Fruit fly (Drosophila melanogaster) whole organism, embryonic: Measurements from ENCODE around the gene CG43168.

Experiments
- CG10979 ChIP-seq: fragments of 200-800 bp; sonication (Bioruptor generic); optimal IDR thresholded peaks from 2 replicates; lab custom pipeline; 2018; ENCODE audit warnings: missing biosample characterization, mild to moderate bottlenecking, missing genetic modification characterization, moderate library complexity
- CG11093 ChIP-seq: fragments of 200-800 bp; sonication (Bioruptor generic); IDR thresholded peaks from 3 replicates; pipeline ENCODE4 v1.3.6; 2022; ENCODE audit warnings: missing biosample characterization, missing genetic modification characterization
- CG11398 ChIP-seq: fragments of 200-800 bp; sonication (Bioruptor generic); optimal IDR thresholded peaks from 2 replicates; lab custom pipeline; 2016; ENCODE audit warnings: missing biosample characterization, missing genetic modification characterization
- CG11560 ChIP-seq: fragments of 200-800 bp; sonication (Bioruptor generic); IDR thresholded peaks from 3 replicates; pipeline ENCODE4 v1.3.6; 2022; ENCODE audit warnings: missing biosample characterization, missing genetic modification characterization
- CG11723 ChIP-seq: fragments of 200-800 bp; sonication (Bioruptor generic); optimal IDR thresholded peaks from 2 replicates; lab custom pipeline; 2017; ENCODE audit warnings: missing biosample characterization, mild to moderate bottlenecking, missing genetic modification characterization
- CG12104 ChIP-seq: fragments of 200-800 bp; sonication (Bioruptor generic); optimal IDR thresholded peaks from 3 replicates; lab custom pipeline; 2016; ENCODE audit warnings: missing biosample characterization, missing genetic modification characterization
- CG13296 ChIP-seq: fragments of 200-800 bp; sonication (Bioruptor generic); optimal IDR thresholded peaks from 3 replicates; lab custom pipeline; 2018; ENCODE audit warnings: missing biosample characterization, mild to moderate bottlenecking, missing genetic modification characterization
- CG13894 ChIP-seq: fragments of 200-800 bp; sonication (Bioruptor generic); optimal IDR thresholded peaks from 3 replicates; lab custom pipeline; 2018; ENCODE audit warnings: missing biosample characterization, mild to moderate bottlenecking, missing genetic modification characterization, moderate library complexity
- CG15073 ChIP-seq: fragments of 200-800 bp; sonication (Bioruptor generic); optimal IDR thresholded peaks from 2 replicates; lab custom pipeline; 2016; ENCODE audit warnings: missing biosample characterization, missing genetic modification characterization
- CG18011 ChIP-seq: fragments of 200-800 bp; sonication (Bioruptor generic); optimal IDR thresholded peaks from 2 replicates; lab custom pipeline; 2017; ENCODE audit warnings: missing biosample characterization, missing genetic modification characterization, mild to moderate bottlenecking, moderate library complexity, missing genotype
- CG42726 ChIP-seq: fragments of 200-800 bp; sonication (Bioruptor generic); IDR thresholded peaks from 2 replicates; pipeline ENCODE4 v1.3.6; 2022; ENCODE audit warnings: missing biosample characterization, missing genetic modification characterization; ENCODE audit not compliant: partially characterized antibody
- CG4282 ChIP-seq: fragments of 200-800 bp; sonication (Bioruptor generic); optimal IDR thresholded peaks from 2 replicates; lab custom pipeline; 2016; ENCODE audit warnings: missing biosample characterization, missing genetic modification characterization
- CG6254 ChIP-seq: fragments of 200-800 bp; sonication (Bioruptor generic); optimal IDR thresholded peaks from 3 replicates; lab custom pipeline; 2017; ENCODE audit warnings: mild to moderate bottlenecking, missing biosample characterization, missing genetic modification reagents, missing genetic modification characterization
- CG6654 ChIP-seq: fragments of 200-800 bp; sonication (Bioruptor generic); optimal IDR thresholded peaks from 2 replicates; lab custom pipeline; 2017; ENCODE audit warnings: missing biosample characterization, mild to moderate bottlenecking, missing genetic modification characterization
- CG6813 ChIP-seq: fragments of 200-800 bp; sonication (Bioruptor generic); optimal IDR thresholded peaks from 2 replicates; lab custom pipeline; 2017; ENCODE audit warnings: missing biosample characterization, missing genetic modification characterization, mild to moderate bottlenecking, moderate library complexity, missing genetic modification reagents
- CG7372 ChIP-seq: fragments of 200-800 bp; sonication (Bioruptor generic); IDR thresholded peaks from 2 replicates; pipeline ENCODE4 v1.3.6; 2022; ENCODE audit warnings: missing biosample characterization, missing genetic modification characterization
- CG7839 ChIP-seq: fragments of 200-800 bp; sonication (Bioruptor generic); optimal IDR thresholded peaks from 3 replicates; lab custom pipeline; 2018; ENCODE audit warnings: missing biosample characterization, mild to moderate bottlenecking, missing genetic modification characterization, moderate library complexity
- CG8359 ChIP-seq: fragments of 200-800 bp; sonication (Bioruptor generic); optimal IDR thresholded peaks from 2 replicates; lab custom pipeline; 2017; ENCODE audit warnings: missing biosample characterization, mild to moderate bottlenecking, missing genetic modification characterization, borderline replicate concordance
- CG8478 ChIP-seq: fragments of >200 bp; optimal IDR thresholded peaks from 2 replicates; lab custom pipeline; 2018
- CG9609 ChIP-seq: fragments of 200-800 bp; sonication (Bioruptor generic); optimal IDR thresholded peaks from 3 replicates; lab custom pipeline; 2016; ENCODE audit warnings: missing biosample characterization, missing genetic modification characterization
- Camta ChIP-seq: fragments of 200-800 bp; sonication (Bioruptor generic); optimal IDR thresholded peaks from 2 replicates; lab custom pipeline; 2016; ENCODE audit warnings: missing biosample characterization, missing genetic modification characterization
- Dip3 ChIP-seq: fragments of 200-800 bp; sonication (Bioruptor generic); optimal IDR thresholded peaks from 3 replicates; lab custom pipeline; 2016; ENCODE audit warnings: missing biosample characterization, missing genetic modification characterization
- Dll ChIP-seq: fragments of 200-800 bp; sonication (Bioruptor generic); IDR thresholded peaks from 4 replicates; pipeline ENCODE4 v1.3.6; 2022; ENCODE audit warnings: missing biosample characterization, missing genetic modification characterization; ENCODE audit not compliant: partially characterized antibody
- Hey ChIP-seq: fragments of 200-800 bp; sonication (Bioruptor generic); optimal IDR thresholded peaks from 3 replicates; lab custom pipeline; 2018; ENCODE audit warnings: missing biosample characterization, mild to moderate bottlenecking, missing genetic modification characterization
- Mes4 ChIP-seq: fragments of 200-800 bp; sonication (Bioruptor generic); optimal IDR thresholded peaks from 2 replicates; lab custom pipeline; 2016; ENCODE audit warnings: missing biosample characterization, missing genetic modification characterization
- Nf-YC ChIP-seq: fragments of 200-800 bp; optimal IDR thresholded peaks from 3 replicates; lab custom pipeline; 2019; ENCODE audit warnings: missing biosample characterization, mild to moderate bottlenecking, missing genetic modification characterization, moderate library complexity
- Opbp ChIP-seq: fragments of 200-800 bp; sonication (Bioruptor generic); IDR thresholded peaks from 3 replicates; pipeline ENCODE4 v1.3.6; 2022; ENCODE audit warnings: missing biosample characterization, missing genetic modification characterization; ENCODE audit not compliant: partially characterized antibody
- Six4 ChIP-seq: fragments of 200-800 bp; sonication (Bioruptor generic); optimal IDR thresholded peaks from 2 replicates; lab custom pipeline; 2016; ENCODE audit warnings: missing biosample characterization, missing genetic modification characterization
- Sox100B ChIP-seq: fragments of 200-800 bp; sonication (Bioruptor generic); optimal IDR thresholded peaks from 3 replicates; lab custom pipeline; 2018; ENCODE audit warnings: missing biosample characterization, mild to moderate bottlenecking, missing genetic modification characterization
- Usf ChIP-seq: fragments of 200-800 bp; sonication (Bioruptor generic); optimal IDR thresholded peaks from 2 replicates; lab custom pipeline; 2017; ENCODE audit warnings: missing genotype, missing biosample characterization, missing genetic modification characterization
- Vsx1 ChIP-seq: fragments of 200-800 bp; sonication (Bioruptor generic); optimal IDR thresholded peaks from 2 replicates; lab custom pipeline; 2017; ENCODE audit warnings: missing biosample characterization, mild to moderate bottlenecking, missing genetic modification characterization, missing genetic modification reagents
- cad ChIP-seq: fragments of >200 bp; optimal IDR thresholded peaks from 2 replicates; lab custom pipeline; 2017; ENCODE audit warnings: missing biosample characterization, missing genetic modification characterization
- corto ChIP-seq: fragments of 200-800 bp; sonication (Bioruptor generic); optimal IDR thresholded peaks from 2 replicates; lab custom pipeline; 2016; ENCODE audit warnings: missing biosample characterization, mild to moderate bottlenecking, missing genetic modification characterization, moderate library complexity
- croc ChIP-seq: fragments of 200-800 bp; sonication (Bioruptor generic); conservative IDR thresholded peaks from 3 replicates; pipeline ENCODE4 v1.3.6; 2022; ENCODE audit warnings: missing biosample characterization, missing genetic modification characterization
- da ChIP-seq: fragments of 200-800 bp; sonication (Bioruptor generic); optimal IDR thresholded peaks from 2 replicates; lab custom pipeline; 2016; ENCODE audit warnings: missing biosample characterization, missing genetic modification characterization
- dm ChIP-seq: fragments of 200-800 bp; sonication (Bioruptor generic); optimal IDR thresholded peaks from 3 replicates; lab custom pipeline; 2016; ENCODE audit warnings: missing biosample characterization, missing genetic modification characterization
- dmrt99B ChIP-seq: fragments of 200-800 bp; sonication (Bioruptor generic); optimal IDR thresholded peaks from 2 replicates; lab custom pipeline; 2018; ENCODE audit warnings: missing biosample characterization, mild to moderate bottlenecking, missing genetic modification characterization, moderate library complexity
- emc ChIP-seq: fragments of 200-800 bp; sonication (Bioruptor generic); optimal IDR thresholded peaks from 2 replicates; lab custom pipeline; 2016; ENCODE audit warnings: missing biosample characterization, missing genetic modification characterization
- exex ChIP-seq: fragments of 200-800 bp; sonication (Bioruptor generic); optimal IDR thresholded peaks from 4 replicates; lab custom pipeline; 2018; ENCODE audit warnings: missing biosample characterization, mild to moderate bottlenecking, missing genetic modification characterization, moderate library complexity
- gro ChIP-seq: fragments of 200-800 bp; sonication (Bioruptor generic); optimal IDR thresholded peaks from 2 replicates; lab custom pipeline; 2016; ENCODE audit warnings: missing biosample characterization, missing genetic modification characterization
- ham ChIP-seq: fragments of 200-800 bp; sonication (Bioruptor generic); IDR thresholded peaks from 2 replicates; pipeline ENCODE4 v1.3.6; 2022; ENCODE audit warnings: missing biosample characterization, missing genetic modification characterization
- lilli ChIP-seq: fragments of 200-800 bp; sonication (Bioruptor generic); optimal IDR thresholded peaks from 3 replicates; lab custom pipeline; 2016; ENCODE audit warnings: missing biosample characterization, missing genetic modification characterization
- lmd ChIP-seq: fragments of 200-800 bp; sonication (Bioruptor generic); IDR thresholded peaks from 2 replicates; pipeline ENCODE4 v1.3.6; 2022; ENCODE audit warnings: missing biosample characterization, missing genetic modification characterization
- nerfin-1 ChIP-seq: fragments of 200-800 bp; sonication (Bioruptor generic); optimal IDR thresholded peaks from 3 replicates; lab custom pipeline; 2019; ENCODE audit warnings: missing biosample characterization, mild to moderate bottlenecking, missing genetic modification characterization, moderate library complexity
- nerfin-2 ChIP-seq: fragments of 200-800 bp; sonication (Bioruptor generic); IDR thresholded peaks from 2 replicates; pipeline ENCODE4 v1.3.6; 2022; ENCODE audit warnings: missing biosample characterization, missing genetic modification characterization; ENCODE audit not compliant: partially characterized antibody
- pnt ChIP-seq: fragments of 200-800 bp; sonication (Bioruptor generic); optimal IDR thresholded peaks from 3 replicates; lab custom pipeline; 2016; ENCODE audit warnings: missing biosample characterization, missing genetic modification characterization
- schlank ChIP-seq: fragments of 200-800 bp; sonication (Bioruptor generic); optimal IDR thresholded peaks from 2 replicates; lab custom pipeline; 2018; ENCODE audit warnings: missing biosample characterization, mild to moderate bottlenecking, missing genetic modification characterization
- shn ChIP-seq: fragments of 200-800 bp; sonication (Bioruptor generic); optimal IDR thresholded peaks from 3 replicates; lab custom pipeline; 2016; ENCODE audit warnings: missing biosample characterization, missing genetic modification characterization
- slp2 ChIP-seq: fragments of 200-800 bp; sonication (Bioruptor generic); optimal IDR thresholded peaks from 2 replicates; lab custom pipeline; 2016; ENCODE audit warnings: missing biosample characterization, missing genetic modification characterization

Gene CG43168

dm6 chr3L:6262644-6263404, 12.8 kb upstream of the CG43168 start, which contains the start of gene Ldh (continued):
- TF ChIP-seq CG42726 (GFP tag; lab: Robert Waterston, UW) = no peak
- peak; percentile 90 for TF ChIP-seq Nf-YC
- TF ChIP-seq ham (GFP tag; lab: Robert Waterston, UW) = peak; percentile 48; the same call in 1 of the 2 replicates
- peak; percentile 93 for TF ChIP-seq lilli
- TF ChIP-seq dm (GFP tag; lab: Kevin White, UChicago) = peak; percentile 55
- TF ChIP-seq Opbp (GFP tag; lab: Robert Waterston, UW) = no peak
- peak; percentile 85 for TF ChIP-seq CG11093 (GFP tag; lab: Robert Waterston, UW)
- no peak for TF ChIP-seq CG4282 (GFP tag; lab: Kevin White, UChicago)
- peak; percentile 98 for TF ChIP-seq CG10979 (tag; lab: Kevin White, UChicago)
- TF ChIP-seq gro (GFP tag; lab: Kevin White, UChicago) = peak; percentile 15
- TF ChIP-seq CG11398 (GFP tag; lab: Kevin White, UChicago) = peak; percentile 66
- peak; percentile 95 for TF ChIP-seq CG6813
- TF ChIP-seq Six4 (GFP tag; lab: Kevin White, UChicago) = peak; percentile 96
- peak; percentile 62 for TF ChIP-seq pnt (GFP tag; lab: Kevin White, UChicago)
- peak; percentile 92 for TF ChIP-seq CG6254
- peak; percentile 25 for TF ChIP-seq shn (GFP tag; lab: Kevin White, UChicago)
- peak; percentile 75 for TF ChIP-seq CG9609
- peak; percentile 97 for TF ChIP-seq Sox100B (GFP tag; lab: Kevin White, UChicago)
- peak; percentile 81 for TF ChIP-seq Camta (GFP tag; lab: Kevin White, UChicago)
- TF ChIP-seq lmd (GFP tag; lab: Robert Waterston, UW) = peak; percentile 95
- peak; percentile 76 for TF ChIP-seq Mes4 (GFP tag; lab: Kevin White, UChicago)
- TF ChIP-seq nerfin-1 (tag; lab: Kevin White, UChicago) = peak; percentile 96
- TF ChIP-seq CG11560 (tag; lab: Robert Waterston, UW) = peak; percentile 83
- TF ChIP-seq CG7839 = peak; percentile 98
- peak; percentile 98 for TF ChIP-seq corto
- peak; percentile 78 for TF ChIP-seq CG18011 (GFP tag; lab: Kevin White, UChicago)
- TF ChIP-seq da (GFP tag; lab: Kevin White, UChicago) = peak; percentile 43
- TF ChIP-seq dmrt99B (tag; lab: Kevin White, UChicago) = peak; percentile 97
- peak; percentile 50 for TF ChIP-seq Dip3 (GFP tag; lab: Kevin White, UChicago)
- TF ChIP-seq CG13894 = peak; percentile 92
- TF ChIP-seq Hey (tag; lab: Kevin White, UChicago) = peak; percentile 68
- TF ChIP-seq CG12104 (GFP tag; lab: Kevin White, UChicago) = peak; percentile 90
- TF ChIP-seq schlank = peak; percentile 78
- TF ChIP-seq Dll (GFP tag; lab: Robert Waterston, UW) = no peak
- TF ChIP-seq CG11723 (GFP tag; lab: Kevin White, UChicago) = peak; percentile 92
- TF ChIP-seq slp2 (GFP tag; lab: Kevin White, UChicago) = peak; percentile 82
- no peak for TF ChIP-seq cad
- peak; percentile 87 for TF ChIP-seq CG8359 (GFP tag; lab: Kevin White, UChicago)
- peak; percentile 78 for TF ChIP-seq Vsx1 (GFP tag; lab: Kevin White, UChicago)
- TF ChIP-seq CG15073 (GFP tag; lab: Kevin White, UChicago) = peak; percentile 39
- TF ChIP-seq croc (GFP tag; lab: Robert Waterston, UW) = peak; percentile 91
- peak; percentile 50 for TF ChIP-seq emc
- no peak for TF ChIP-seq nerfin-2
- no peak for TF ChIP-seq CG8478 (lab: Kevin White, UChicago)
- TF ChIP-seq CG7372 (GFP tag; lab: Robert Waterston, UW) = peak; percentile 92
- peak; percentile 95 for TF ChIP-seq CG13296 (GFP tag; lab: Kevin White, UChicago)
- peak; percentile 72 for TF ChIP-seq exex (tag; lab: Kevin White, UChicago)
- TF ChIP-seq Usf (GFP tag; lab: Kevin White, UChicago) = peak; percentile 87
- peak; percentile 76 for TF ChIP-seq CG6654 (GFP tag; lab: Kevin White, UChicago)
